Fruit fly (Drosophila melanogaster): ENCODE measurements around the gene Ras64B.
A peak's percentile ranks its signal among the peaks of the same experiment; 100 is the strongest.

The Ras64B gene

DNA sequence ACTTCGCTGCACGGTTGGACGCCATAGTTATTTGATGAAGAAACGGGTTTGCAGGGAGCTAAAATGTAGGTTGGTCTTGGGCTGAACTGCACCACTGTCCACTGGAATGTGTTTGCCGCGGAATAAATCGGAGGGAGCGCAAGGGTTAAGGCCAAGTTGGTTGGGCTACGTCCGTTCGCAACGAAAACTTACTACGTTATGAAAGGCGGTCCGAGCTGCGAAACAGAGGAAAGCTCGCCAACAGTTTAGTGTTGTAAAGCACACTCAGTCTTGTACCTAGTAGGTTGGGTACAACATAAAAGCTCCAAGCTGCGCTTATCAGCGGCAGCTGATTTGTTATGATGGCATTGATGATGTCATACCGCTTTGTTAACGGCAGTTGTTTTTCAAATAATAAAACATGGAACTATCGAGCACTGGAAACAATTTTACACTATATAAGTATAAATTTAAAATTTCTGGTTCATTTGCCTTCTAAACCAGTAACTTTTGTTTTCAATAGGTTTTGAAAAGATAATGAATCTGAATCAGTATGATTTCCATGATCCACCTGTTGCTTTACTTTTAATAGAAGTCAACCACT is 16.6 kb upstream of the Ras64B start, which contains the start of gene Chd64 (continued):
- TF ChIP-seq spab (GFP tag; optimal IDR thresholded peaks at IDR 0.05), result no peak
- TF ChIP-seq Hr4 (GFP tag; optimal IDR thresholded peaks at IDR 0.05), result peak; percentile 21
- TF ChIP-seq CG11762 (GFP tag; optimal IDR thresholded peaks at IDR 0.05; ENCODE audit: insufficient read depth), result no peak
- TF ChIP-seq eg (GFP tag; IDR thresholded peaks at IDR 0.05), result peak; percentile 64; the same call in 2 of the 3 replicates
- TF ChIP-seq Eip75B (GFP tag; optimal IDR thresholded peaks at IDR 0.05), result peak; percentile 35
- peak; percentile 45 for TF ChIP-seq topi (GFP tag; optimal IDR thresholded peaks at IDR 0.05)
- TF ChIP-seq CG7368 (GFP tag; optimal IDR thresholded peaks at IDR 0.05), result peak; percentile 21
- peak; percentile 61 for TF ChIP-seq Sox102F (GFP tag; optimal IDR thresholded peaks at IDR 0.05)
- TF ChIP-seq CG6792 (GFP tag; optimal IDR thresholded peaks at IDR 0.05), result peak; percentile 47
- TF ChIP-seq acj6 (GFP tag; optimal IDR thresholded peaks at IDR 0.05), result no peak
- no peak for TF ChIP-seq CG32006 (GFP tag; optimal IDR thresholded peaks at IDR 0.05)
- peak; percentile 98 for TF ChIP-seq vri (GFP tag; optimal IDR thresholded peaks at IDR 0.05)
- no peak for TF ChIP-seq achi (GFP tag; optimal IDR thresholded peaks at IDR 0.05)
- no peak for TF ChIP-seq dsx (GFP tag; optimal IDR thresholded peaks at IDR 0.05; ENCODE audit: poor library complexity, severe bottlenecking)
- no peak for TF ChIP-seq CG31627 (GFP tag; optimal IDR thresholded peaks at IDR 0.05)
- TF ChIP-seq salr (GFP tag; optimal IDR thresholded peaks at IDR 0.05), result no peak
- peak; percentile 1 for TF ChIP-seq fkh (GFP tag; optimal IDR thresholded peaks at IDR 0.05)
- no peak for TF ChIP-seq Ets96B (tag; optimal IDR thresholded peaks at IDR 0.05)
- TF ChIP-seq CG15336 (GFP tag; IDR thresholded peaks at IDR 0.05), result no peak
- no peak for TF ChIP-seq CG10669 (GFP tag; optimal IDR thresholded peaks at IDR 0.05)
- TF ChIP-seq lz (GFP tag; optimal IDR thresholded peaks at IDR 0.05), result peak; percentile 50
- TF ChIP-seq Hr39 (GFP tag; optimal IDR thresholded peaks at IDR 0.05), result no peak
- TF ChIP-seq CG8632 (GFP tag; optimal IDR thresholded peaks at IDR 0.05), result no peak
- no peak for TF ChIP-seq Met (GFP tag; optimal IDR thresholded peaks at IDR 0.05)

DNA sequence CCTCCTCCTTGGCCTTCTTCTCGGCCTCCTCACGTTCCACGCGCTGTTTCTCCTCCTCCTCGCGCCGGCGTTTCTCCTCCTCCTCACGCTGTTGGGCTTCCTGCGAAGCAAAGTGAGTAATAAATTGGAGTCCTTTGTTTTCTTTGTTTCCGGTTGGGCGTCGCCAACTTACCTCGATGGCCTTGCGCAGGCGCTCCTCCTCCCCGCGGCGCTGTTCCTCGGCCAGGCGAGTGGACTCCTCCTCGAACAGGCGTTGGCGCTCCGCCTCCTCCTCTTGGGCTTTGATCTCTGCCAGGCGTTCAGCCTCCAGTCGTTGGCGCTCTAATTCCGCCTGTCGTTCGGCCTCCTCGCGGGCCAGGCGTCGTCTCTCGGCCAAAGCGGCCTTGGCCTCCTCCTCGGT is 13.2 kb upstream of the Ras64B start:
- TF ChIP-seq svp (GFP tag) (no peak), CG7368 (GFP tag; optimal IDR thresholded peaks at IDR 0.05) (no peak), dsx (GFP tag; optimal IDR thresholded peaks at IDR 0.05; ENCODE audit: poor library complexity, severe bottlenecking) (no peak), CG31627 (GFP tag; optimal IDR thresholded peaks at IDR 0.05) (no peak), CG6854 (GFP tag; optimal IDR thresholded peaks at IDR 0.05) (no peak), CG4318 (GFP tag; optimal IDR thresholded peaks at IDR 0.05) (no peak), lz (GFP tag; optimal IDR thresholded peaks at IDR 0.05) (no peak), Eip78C (GFP tag) (no peak), CG1621 (tag; optimal IDR thresholded peaks at IDR 0.05) (no peak), Eip75B (GFP tag; optimal IDR thresholded peaks at IDR 0.05) (no peak), Smox (GFP tag; optimal IDR thresholded peaks at IDR 0.05) (no peak), OdsH (GFP tag; optimal IDR thresholded peaks at IDR 0.05) (no peak), pdm3 (GFP tag; optimal IDR thresholded peaks at IDR 0.05) (no peak), spab (GFP tag; optimal IDR thresholded peaks at IDR 0.05) (no peak), CG3032 (tag; optimal IDR thresholded peaks at IDR 0.05) (no peak), CG6163 (GFP tag; IDR thresholded peaks at IDR 0.05) (no peak), CG8632 (GFP tag; optimal IDR thresholded peaks at IDR 0.05) (no peak)

dm6 chr3L:4128579-4128978 is 10.3 kb upstream of the Ras64B start:
- TF ChIP-seq achi (GFP tag; optimal IDR thresholded peaks at IDR 0.05) (no peak), CG9139 (GFP tag; optimal IDR thresholded peaks at IDR 0.05) (no peak), fd85E (GFP tag; optimal IDR thresholded peaks at IDR 0.05) (no peak), Sox15 (GFP tag; optimal IDR thresholded peaks at IDR 0.05) (no peak), Gug (GFP tag; IDR thresholded peaks at IDR 0.05) (no peak), CG6808 (GFP tag; optimal IDR thresholded peaks at IDR 0.05) (no peak), CG7368 (GFP tag; optimal IDR thresholded peaks at IDR 0.05) (no peak), Sox102F (GFP tag; optimal IDR thresholded peaks at IDR 0.05) (no peak), CG8632 (GFP tag; optimal IDR thresholded peaks at IDR 0.05) (no peak), eg (GFP tag; IDR thresholded peaks at IDR 0.05) (no peak), CG34406 (GFP tag; optimal IDR thresholded peaks at IDR 0.05) (no peak), CG16779 (tag; optimal IDR thresholded peaks at IDR 0.05) (no peak), Hr39 (GFP tag; optimal IDR thresholded peaks at IDR 0.05) (no peak), Sox14 (GFP tag; optimal IDR thresholded peaks at IDR 0.05) (no peak), CG1621 (tag; optimal IDR thresholded peaks at IDR 0.05) (no peak), spab (GFP tag; optimal IDR thresholded peaks at IDR 0.05) (no peak), CG31627 (GFP tag; optimal IDR thresholded peaks at IDR 0.05) (no peak)

All from whole organism, prepupa.